Fruit fly (Drosophila melanogaster): ENCODE results near the gene hep.

hep gene

DNA sequence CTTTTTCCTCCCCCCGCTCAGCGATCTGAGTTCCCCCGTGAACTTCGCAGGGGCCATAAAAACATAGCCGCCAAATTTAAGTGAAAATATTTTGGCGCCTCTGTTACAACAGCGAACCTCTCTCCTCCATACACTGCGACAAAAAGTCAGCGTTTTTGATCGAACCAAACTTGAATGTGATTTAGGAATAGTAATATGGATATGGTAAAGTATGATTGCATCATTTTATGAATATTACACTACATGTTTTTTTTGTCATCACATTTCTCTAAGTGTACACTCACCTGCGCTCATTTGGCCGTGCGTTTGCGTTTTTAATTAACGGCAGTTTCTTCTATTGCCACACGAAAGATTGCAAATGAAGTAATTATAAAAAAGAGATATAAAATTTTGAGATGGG, 45.5 kb upstream of the hep start (continued):
- TF ChIP-seq CG7556 (GFP tag; optimal IDR thresholded peaks at IDR 0.05) (peak; percentile 38), gem (tag; optimal IDR thresholded peaks at IDR 0.05) (peak; percentile 76), CG30403 (GFP tag; optimal IDR thresholded peaks at IDR 0.05) (peak; percentile 67), nau (GFP tag; optimal IDR thresholded peaks at IDR 0.05) (peak; percentile 33), Gsc (GFP tag; IDR thresholded peaks at IDR 0.05) (0 out of 2 replicates have a peak, but pooled peaks have one; percentile 31), corto (GFP tag; optimal IDR thresholded peaks at IDR 0.05) (no peak), Sin3A (optimal IDR thresholded peaks at IDR 0.05) (no peak), CG15601 (tag; optimal IDR thresholded peaks at IDR 0.05) (no peak), cg (GFP tag; optimal IDR thresholded peaks at IDR 0.05) (no peak), CG6175 (GFP tag; IDR thresholded peaks at IDR 0.05) (no peak), NfI (GFP tag; optimal IDR thresholded peaks at IDR 0.05) (peak; percentile 54), hth (optimal IDR thresholded peaks at IDR 0.05) (no peak), fd96Cb (tag; optimal IDR thresholded peaks at IDR 0.05) (peak; percentile 68), fd64A (GFP tag; optimal IDR thresholded peaks at IDR 0.05) (no peak), bcd (GFP tag; optimal IDR thresholded peaks at IDR 0.05) (peak; percentile 52), HmgZ (tag; optimal IDR thresholded peaks at IDR 0.05) (no peak), tx (GFP tag; optimal IDR thresholded peaks at IDR 0.05) (peak; percentile 9), CG8478 (optimal IDR thresholded peaks at IDR 0.05) (no peak), CG30020 (tag; optimal IDR thresholded peaks at IDR 0.05) (no peak), jing (GFP tag; optimal IDR thresholded peaks at IDR 0.05) (peak; percentile 54), CG9215 (GFP tag; IDR thresholded peaks at IDR 0.05) (no peak), CG3407 (GFP tag; optimal IDR thresholded peaks at IDR 0.05) (peak; percentile 53), jigr1 (GFP tag; IDR thresholded peaks at IDR 0.05) (no peak), D (optimal IDR thresholded peaks at IDR 0.05) (no peak), D (GFP tag; optimal IDR thresholded peaks at IDR 0.05) (peak; percentile 15), Dbx (GFP tag; IDR thresholded peaks at IDR 0.05) (no peak), nerfin-1 (tag; optimal IDR thresholded peaks at IDR 0.05) (peak; percentile 53), cad (GFP tag; optimal IDR thresholded peaks at IDR 0.05) (no peak), yki (optimal IDR thresholded peaks at IDR 0.05) (no peak), CoRest (tag; optimal IDR thresholded peaks at IDR 0.05) (peak; percentile 59), lov (optimal IDR thresholded peaks at IDR 0.05) (no peak), lov (GFP tag; IDR thresholded peaks at IDR 0.05) (no peak), CG4424 (GFP tag; optimal IDR thresholded peaks at IDR 0.05) (peak; percentile 63), CG30431 (GFP tag; optimal IDR thresholded peaks at IDR 0.05) (peak; percentile 5), Lpt (GFP tag; optimal IDR thresholded peaks at IDR 0.05) (no peak)

- no peak for TF ChIP-seq CG18262 (tag; optimal IDR thresholded peaks at IDR 0.05)
- no peak for TF ChIP-seq oc (tag; optimal IDR thresholded peaks at IDR 0.05)
- no peak for TF ChIP-seq CG2712 (tag; optimal IDR thresholded peaks at IDR 0.05)
- no peak for TF ChIP-seq CG4282 (GFP tag; optimal IDR thresholded peaks at IDR 0.05)
- no peak for TF ChIP-seq CG32532 (GFP tag; IDR thresholded peaks at IDR 0.05)
- TF ChIP-seq CG14441 (GFP tag; IDR thresholded peaks at IDR 0.05) = no peak
- no peak for TF ChIP-seq PHDP (tag; optimal IDR thresholded peaks at IDR 0.05)
- no peak for TF ChIP-seq CG15269 (tag; optimal IDR thresholded peaks at IDR 0.05)
- no peak for TF ChIP-seq Oli (tag; optimal IDR thresholded peaks at IDR 0.05)
- TF ChIP-seq CG34224 (GFP tag; IDR thresholded peaks at IDR 0.05; ENCODE audit: partially characterized antibody) = no peak
- TF ChIP-seq Xrp1 (GFP tag; IDR thresholded peaks at IDR 0.05) = no peak
- TF ChIP-seq Med (GFP tag) = no peak
- TF ChIP-seq stwl (tag; optimal IDR thresholded peaks at IDR 0.05) = peak; percentile 25
- TF ChIP-seq CG34376 (GFP tag; optimal IDR thresholded peaks at IDR 0.05) = no peak
- no peak for TF ChIP-seq Hmr (GFP tag; optimal IDR thresholded peaks at IDR 0.05)
- TF ChIP-seq fru (optimal IDR thresholded peaks at IDR 0.05) = no peak
- TF ChIP-seq B-H1 (GFP tag; IDR thresholded peaks at IDR 0.05) = no peak
- TF ChIP-seq CG7928 (GFP tag; optimal IDR thresholded peaks at IDR 0.05) = no peak
- TF ChIP-seq CG31388 (GFP tag; optimal IDR thresholded peaks at IDR 0.05) = no peak
- no peak for TF ChIP-seq vvl (GFP tag; IDR thresholded peaks at IDR 0.05)
- no peak for TF ChIP-seq CG17912 (GFP tag; optimal IDR thresholded peaks at IDR 0.05)
Observed at dm6 chrX:13134811-13135210, 44.6 kb upstream of the hep start.

All from whole organism, embryonic.